Worm (Caenorhabditis elegans): ENCODE data around the gene ubc-7.

The ubc-7 gene

ce11 chrIII:9667591-9668265 lies 36.8 kb upstream of the ubc-7 start, which contains the start of gene C07A9.9 (continued):
- TF ChIP-seq daf-8 (GFP tag; IDR thresholded peaks at IDR 0.05) (no peak), F26F4.8 (GFP tag; conservative IDR thresholded peaks at IDR 0.05) (no peak), tag-97 (GFP tag; IDR thresholded peaks at IDR 0.05) (no peak), dmd-8 (GFP tag; IDR thresholded peaks at IDR 0.05) (no peak), nhr-102 (tag; optimal IDR thresholded peaks at IDR 0.05) (peak; percentile 52), ztf-7 (tag; optimal IDR thresholded peaks at IDR 0.05) (no peak), lsy-2 (tag; optimal IDR thresholded peaks at IDR 0.05) (peak; percentile 44 to 64), ceh-32 (tag; optimal IDR thresholded peaks at IDR 0.05; ENCODE audit: poor library complexity) (peak; percentile 15), daf-19 (GFP tag; conservative IDR thresholded peaks at IDR 0.05) (no peak), pha-4 (GFP tag; IDR thresholded peaks at IDR 0.05) (peak; percentile 60; the same call in 1 of the 2 replicates), pha-4 (tag; optimal IDR thresholded peaks at IDR 0.05) (no peak), nhr-10 (tag; optimal IDR thresholded peaks at IDR 0.05) (no peak), jun-1 (tag; optimal IDR thresholded peaks at IDR 0.05) (no peak), aly-2 (tag; optimal IDR thresholded peaks at IDR 0.05) (no peak), madf-9 (GFP tag; conservative IDR thresholded peaks at IDR 0.05) (no peak), pqm-1 (tag; optimal IDR thresholded peaks at IDR 0.05) (peak; percentile 63), ceh-44 (GFP tag; IDR thresholded peaks at IDR 0.05) (no peak), nhr-28 (tag; optimal IDR thresholded peaks at IDR 0.05) (peak; percentile 75), D1046.2 (GFP tag; IDR thresholded peaks at IDR 0.05) (no peak), hlh-30 (tag; optimal IDR thresholded peaks at IDR 0.05; ENCODE audit: insufficient read depth) (peak; percentile 75), F49E8.2 (tag; optimal IDR thresholded peaks at IDR 0.05; ENCODE audit: borderline replicate concordance) (no peak), ceh-62 (tag; optimal IDR thresholded peaks at IDR 0.05) (no peak), nhr-77 (tag; optimal IDR thresholded peaks at IDR 0.05) (peak; percentile 2), nhr-11 (tag; optimal IDR thresholded peaks at IDR 0.05) (peak; percentile 59), dpl-1 (GFP tag; optimal IDR thresholded peaks at IDR 0.05) (peak; percentile 36), nhr-6 (tag; optimal IDR thresholded peaks at IDR 0.05) (peak; percentile 65), lin-15B (tag; optimal IDR thresholded peaks at IDR 0.05) (no peak), unc-39 (tag; optimal IDR thresholded peaks at IDR 0.05) (no peak), saeg-2 (GFP tag; IDR thresholded peaks at IDR 0.05) (no peak), zip-11 (GFP tag; IDR thresholded peaks at IDR 0.05) (no peak), nhr-111 (GFP tag; optimal IDR thresholded peaks at IDR 0.05) (no peak), ama-1 (optimal IDR thresholded peaks at IDR 0.05) (no peak), unc-130 (GFP tag; optimal IDR thresholded peaks at IDR 0.05) (no peak)

- no peak for TF ChIP-seq daf-16 (GFP tag; optimal IDR thresholded peaks at IDR 0.05)
- TF ChIP-seq daf-16 (tag; optimal IDR thresholded peaks at IDR 0.05): peak; percentile 18
- TF ChIP-seq hlh-30 (tag; optimal IDR thresholded peaks at IDR 0.05; ENCODE audit: insufficient read depth): peak; percentile 27
- peak; percentile 18 for TF ChIP-seq pqm-1 (tag; optimal IDR thresholded peaks at IDR 0.05)
- 0 out of 2 replicates have a peak, but pooled peaks have one; percentile 19 for TF ChIP-seq hmg-1.1 (GFP tag; IDR thresholded peaks at IDR 0.05)
- TF ChIP-seq tra-1 (GFP tag; IDR thresholded peaks at IDR 0.05): no peak
- no peak for TF ChIP-seq ztf-7 (tag; optimal IDR thresholded peaks at IDR 0.05)
- no peak for TF ChIP-seq ces-1 (GFP tag; optimal IDR thresholded peaks at IDR 0.05)
- no peak for TF ChIP-seq saeg-2 (GFP tag; IDR thresholded peaks at IDR 0.05)
- TF ChIP-seq mes-2 (tag; optimal IDR thresholded peaks at IDR 0.05; ENCODE audit: poor library complexity, severe bottlenecking): peak; percentile 47
- TF ChIP-seq mxl-3 (GFP tag; optimal IDR thresholded peaks at IDR 0.05): peak; percentile 57
- TF ChIP-seq unc-62 (GFP tag; optimal IDR thresholded peaks at IDR 0.05 in 1 of 2): peak in 1 of 2 experiments; percentile 96
- TF ChIP-seq unc-62 (tag; optimal IDR thresholded peaks at IDR 0.05): no peak
- no peak for TF ChIP-seq lir-3 (tag; optimal IDR thresholded peaks at IDR 0.05)
- TF ChIP-seq aha-1 (tag): peak; percentile 22
- TF ChIP-seq zfp-2 (tag; optimal IDR thresholded peaks at IDR 0.05): no peak
- TF ChIP-seq nhr-6 (tag; optimal IDR thresholded peaks at IDR 0.05): peak; percentile 16
- TF ChIP-seq mep-1 (tag; optimal IDR thresholded peaks at IDR 0.05): peak; percentile 29
- TF ChIP-seq lsy-2 (tag; optimal IDR thresholded peaks at IDR 0.05): no peak
- no peak for TF ChIP-seq ceh-82 (tag; optimal IDR thresholded peaks at IDR 0.05)
- peak; percentile 6; the same call in 1 of the 2 replicates for TF ChIP-seq dmd-6 (GFP tag; IDR thresholded peaks at IDR 0.05)
- TF ChIP-seq nhr-28 (tag; optimal IDR thresholded peaks at IDR 0.05): peak; percentile 92
- no peak for TF ChIP-seq ama-1 (optimal IDR thresholded peaks at IDR 0.05)
- TF ChIP-seq lin-38 (GFP tag; IDR thresholded peaks at IDR 0.05): peak; percentile 4; the same call in 1 of the 2 replicates
- TF ChIP-seq dve-1 (tag; optimal IDR thresholded peaks at IDR 0.05; ENCODE audit: insufficient read depth): peak; percentile 46
- TF ChIP-seq nhr-102 (tag; optimal IDR thresholded peaks at IDR 0.05): no peak
- no peak for TF ChIP-seq zip-11 (GFP tag; IDR thresholded peaks at IDR 0.05)
Observed at ce11 chrIII:9666668-9667067, 35.7 kb upstream of the ubc-7 start.
